Worm (Caenorhabditis elegans): ENCODE data around the gene F42C5.9.

F42C5.9 gene

DNA sequence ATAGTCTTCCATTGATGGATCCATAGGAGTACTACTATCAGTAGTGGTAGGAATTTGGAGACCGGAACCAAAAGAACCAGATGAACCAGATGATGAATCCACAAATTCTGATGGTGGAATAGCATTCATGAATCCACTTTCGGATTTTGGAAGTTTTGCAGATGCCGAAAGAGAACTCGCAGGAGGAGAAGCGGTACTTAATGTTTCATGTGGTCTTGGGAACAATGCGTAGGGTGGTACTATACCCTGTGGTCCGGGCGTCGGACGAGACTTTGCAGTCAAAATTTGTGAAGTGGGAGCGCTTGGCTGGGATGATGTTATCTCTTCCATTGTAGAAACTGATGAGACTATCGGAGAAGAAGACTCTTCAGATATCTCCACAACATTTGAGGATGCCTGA, 21.1 kb upstream of the F42C5.9 start:
- TF ChIP-seq lin-13 (tag; optimal IDR thresholded peaks at IDR 0.05) (no peak), cnd-1 (tag; optimal IDR thresholded peaks at IDR 0.05) (no peak), blmp-1 (tag; optimal IDR thresholded peaks at IDR 0.05) (no peak), ztf-11 (tag; optimal IDR thresholded peaks at IDR 0.05) (no peak), mab-5 (tag; optimal IDR thresholded peaks at IDR 0.05) (no peak), elt-1 (tag; optimal IDR thresholded peaks at IDR 0.05; ENCODE audit: borderline replicate concordance, insufficient read depth) (no peak), drap-1 (GFP tag; optimal IDR thresholded peaks at IDR 0.05) (no peak), unc-39 (tag; optimal IDR thresholded peaks at IDR 0.05) (no peak), sem-2 (GFP tag; optimal IDR thresholded peaks at IDR 0.05) (no peak), bed-3 (GFP tag; optimal IDR thresholded peaks at IDR 0.05) (no peak), lin-32 (GFP tag; optimal IDR thresholded peaks at IDR 0.05) (no peak), ces-1 (GFP tag; optimal IDR thresholded peaks at IDR 0.05) (no peak)

DNA sequence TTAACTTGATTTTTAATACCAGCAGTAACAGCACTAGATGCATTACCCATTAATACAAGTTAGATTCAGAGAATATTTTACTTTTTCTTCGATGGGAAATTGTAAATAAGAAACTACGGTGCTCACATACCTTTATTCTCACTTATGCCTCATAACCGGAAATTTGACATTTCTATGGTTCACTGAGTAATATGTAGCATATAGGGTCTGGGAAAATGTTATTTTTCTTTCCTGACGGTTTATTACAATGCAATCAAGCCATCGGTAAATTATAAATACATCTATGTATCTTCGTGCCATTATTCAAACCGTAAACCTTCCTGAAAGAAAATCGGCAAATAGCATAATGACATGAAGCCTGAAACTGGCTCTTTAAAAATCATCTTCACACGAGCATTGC, 15.8 kb upstream of the F42C5.9 start, which contains the start of gene ocr-4:
Gene ocr-4, minus strand, starts transcription at position 101 of the 400 bp plus-strand sequence.
- TF ChIP-seq sptf-1 (tag; optimal IDR thresholded peaks at IDR 0.05) = no peak
- TF ChIP-seq nhr-237 (tag; optimal IDR thresholded peaks at IDR 0.05) = no peak
- TF ChIP-seq blmp-1 (tag; optimal IDR thresholded peaks at IDR 0.05) = no peak
- TF ChIP-seq ceh-39 (tag; optimal IDR thresholded peaks at IDR 0.05) = no peak
- no peak for TF ChIP-seq unc-39 (tag; optimal IDR thresholded peaks at IDR 0.05)
- TF ChIP-seq ham-2 (GFP tag; optimal IDR thresholded peaks at IDR 0.05) = no peak
- TF ChIP-seq ceh-43 (GFP tag; optimal IDR thresholded peaks at IDR 0.05) = no peak
- TF ChIP-seq lsy-2 (tag; optimal IDR thresholded peaks at IDR 0.05) = no peak
- no peak for TF ChIP-seq ces-1 (GFP tag; optimal IDR thresholded peaks at IDR 0.05)
- TF ChIP-seq pha-4 (tag; optimal IDR thresholded peaks at IDR 0.05) = no peak
- no peak for TF ChIP-seq mls-2 (tag; optimal IDR thresholded peaks at IDR 0.05)
- no peak for TF ChIP-seq elt-1 (tag; optimal IDR thresholded peaks at IDR 0.05; ENCODE audit: borderline replicate concordance, insufficient read depth)
- TF ChIP-seq bed-3 (GFP tag; optimal IDR thresholded peaks at IDR 0.05) = no peak
- no peak for TF ChIP-seq mab-5 (tag; optimal IDR thresholded peaks at IDR 0.05)
- TF ChIP-seq snpc-4 (tag; optimal IDR thresholded peaks at IDR 0.05) = no peak

DNA sequence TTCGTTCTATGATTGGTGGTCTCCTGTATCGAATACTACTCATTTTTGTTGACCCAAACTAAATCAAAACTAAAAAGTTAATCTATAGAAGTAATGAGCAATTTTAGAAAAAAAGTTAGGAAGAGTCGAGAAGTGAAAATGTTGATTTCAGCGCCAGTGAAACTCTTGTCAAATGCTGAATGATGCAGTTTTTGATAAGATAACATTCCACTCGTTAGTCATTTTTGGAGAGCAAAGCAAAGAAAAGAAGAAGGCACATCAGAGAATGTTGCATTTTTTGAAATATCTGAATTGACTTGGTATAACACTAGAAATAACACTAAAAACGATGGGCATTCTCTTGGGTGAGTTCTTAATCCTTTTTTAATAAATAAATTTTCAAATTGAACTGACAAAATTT, 12.0 kb upstream of the F42C5.9 start, which contains the start of gene sqst-2:
Gene sqst-2, minus strand, starts transcription at position 58 of the 400 bp plus-strand sequence.
- no peak for TF ChIP-seq M03D4.4 (tag; optimal IDR thresholded peaks at IDR 0.05)
- TF ChIP-seq mep-1 (tag; optimal IDR thresholded peaks at IDR 0.05) = no peak
- no peak for TF ChIP-seq drap-1 (GFP tag; optimal IDR thresholded peaks at IDR 0.05)
- TF ChIP-seq sptf-1 (tag; optimal IDR thresholded peaks at IDR 0.05) = no peak
- TF ChIP-seq mls-2 (tag; optimal IDR thresholded peaks at IDR 0.05) = no peak
- no peak for TF ChIP-seq ceh-39 (tag; optimal IDR thresholded peaks at IDR 0.05)
- TF ChIP-seq nhr-76 (tag; optimal IDR thresholded peaks at IDR 0.05) = no peak
- TF ChIP-seq sem-2 (GFP tag; optimal IDR thresholded peaks at IDR 0.05) = no peak
- TF ChIP-seq nhr-2 (tag; optimal IDR thresholded peaks at IDR 0.05) = no peak
- no peak for TF ChIP-seq hlh-1 (tag; optimal IDR thresholded peaks at IDR 0.05)
- TF ChIP-seq lin-13 (tag; optimal IDR thresholded peaks at IDR 0.05) = no peak
- no peak for TF ChIP-seq bed-3 (GFP tag; optimal IDR thresholded peaks at IDR 0.05)
- no peak for TF ChIP-seq nhr-237 (tag; optimal IDR thresholded peaks at IDR 0.05)
- TF ChIP-seq elt-1 (tag; optimal IDR thresholded peaks at IDR 0.05; ENCODE audit: borderline replicate concordance, insufficient read depth) = no peak
- no peak for TF ChIP-seq cnd-1 (tag; optimal IDR thresholded peaks at IDR 0.05)
- TF ChIP-seq pha-4 (tag; optimal IDR thresholded peaks at IDR 0.05) = no peak
- TF ChIP-seq unc-120 (tag; optimal IDR thresholded peaks at IDR 0.05; ENCODE audit: poor library complexity, severe bottlenecking) = no peak

DNA sequence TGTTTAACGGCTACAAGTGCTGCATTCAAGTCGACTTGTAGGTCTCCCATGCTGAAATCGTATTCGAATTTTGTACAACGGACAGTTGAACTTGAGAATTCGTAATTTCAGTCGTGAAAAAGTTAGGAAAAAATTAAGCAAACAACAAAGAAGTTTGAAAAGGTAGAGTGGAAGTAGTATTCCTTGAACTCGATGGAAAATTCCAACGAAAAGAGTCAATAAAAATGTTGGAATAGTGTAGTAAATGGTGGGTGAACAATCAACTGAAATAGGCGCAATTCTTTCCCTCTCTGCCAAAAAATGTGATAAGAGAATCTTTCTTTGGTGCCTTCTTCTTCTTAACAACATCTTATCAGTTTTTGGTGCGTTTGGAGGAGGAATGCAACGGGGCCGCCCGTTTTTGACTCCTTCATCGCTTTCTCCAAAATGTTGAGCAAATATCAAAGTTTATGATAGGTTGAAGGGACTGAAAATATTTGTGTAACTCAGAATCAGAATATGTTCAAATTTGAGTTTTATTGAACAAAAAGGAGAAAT, 9.8 kb upstream of the F42C5.9 start, which contains the start of gene ifo-1:
Gene ifo-1, minus strand, starts transcription at position 51 of the 537 bp plus-strand sequence.
- no peak for TF ChIP-seq mep-1 (tag; optimal IDR thresholded peaks at IDR 0.05)
- no peak for TF ChIP-seq nhr-237 (tag; optimal IDR thresholded peaks at IDR 0.05)
- TF ChIP-seq unc-39 (tag; optimal IDR thresholded peaks at IDR 0.05) = no peak
- TF ChIP-seq mab-5 (tag; optimal IDR thresholded peaks at IDR 0.05) = no peak
- TF ChIP-seq unc-62 (GFP tag; optimal IDR thresholded peaks at IDR 0.05) = no peak
- TF ChIP-seq ceh-39 (tag; optimal IDR thresholded peaks at IDR 0.05) = no peak

DNA sequence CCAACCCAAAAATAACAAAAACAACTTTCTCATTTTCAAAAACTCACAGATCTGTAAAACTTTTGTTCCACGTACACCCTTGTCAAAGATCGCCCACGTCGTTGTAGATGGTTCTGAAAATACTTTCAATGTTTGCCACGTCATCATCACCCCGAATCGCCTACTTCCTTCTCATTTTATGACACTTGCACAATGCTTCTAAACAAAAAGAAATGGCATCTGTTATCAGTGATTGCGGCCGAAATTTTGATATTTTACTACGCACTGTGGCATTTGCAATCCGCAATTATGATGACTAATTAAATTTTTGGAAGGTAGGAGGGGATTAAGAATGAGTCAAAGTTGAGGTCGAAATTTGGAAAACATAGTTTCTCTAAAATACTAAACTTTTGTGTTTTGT, 8.8 kb upstream of the F42C5.9 start:
- no peak for TF ChIP-seq nhr-76 (tag; optimal IDR thresholded peaks at IDR 0.05)

DNA sequence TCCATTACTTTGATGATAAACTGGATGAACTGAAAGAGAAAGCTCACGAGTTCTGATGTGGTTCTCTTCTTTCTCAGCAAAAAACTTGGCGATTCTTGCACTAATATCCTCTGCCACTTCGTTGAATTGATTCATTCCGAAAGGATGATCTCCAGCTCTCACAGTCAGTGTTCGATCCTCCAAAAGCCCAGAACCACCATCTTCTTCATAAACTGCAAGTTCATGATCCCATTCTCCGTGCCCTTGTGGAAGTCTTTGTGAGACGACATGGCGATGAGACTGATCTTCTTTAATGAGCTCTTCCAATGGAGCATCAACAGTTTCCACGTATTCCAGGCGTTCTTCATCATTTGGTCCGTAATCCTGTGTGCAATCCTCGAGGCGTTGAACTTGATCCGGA, 8.0 kb upstream of the F42C5.9 start:
- TF ChIP-seq snpc-4 (tag; optimal IDR thresholded peaks at IDR 0.05) = no peak
- no peak for TF ChIP-seq mab-5 (tag; optimal IDR thresholded peaks at IDR 0.05)
- TF ChIP-seq mls-2 (tag; optimal IDR thresholded peaks at IDR 0.05) = no peak
- no peak for TF ChIP-seq drap-1 (GFP tag; optimal IDR thresholded peaks at IDR 0.05)
- TF ChIP-seq ceh-39 (tag; optimal IDR thresholded peaks at IDR 0.05) = no peak
- TF ChIP-seq mep-1 (tag; optimal IDR thresholded peaks at IDR 0.05) = no peak

Measured in whole organism, mixed stage, embryonic.